Worm (Caenorhabditis elegans): ENCODE measurements around the gene ttbk-8.2.

ttbk-8.2 gene

DNA sequence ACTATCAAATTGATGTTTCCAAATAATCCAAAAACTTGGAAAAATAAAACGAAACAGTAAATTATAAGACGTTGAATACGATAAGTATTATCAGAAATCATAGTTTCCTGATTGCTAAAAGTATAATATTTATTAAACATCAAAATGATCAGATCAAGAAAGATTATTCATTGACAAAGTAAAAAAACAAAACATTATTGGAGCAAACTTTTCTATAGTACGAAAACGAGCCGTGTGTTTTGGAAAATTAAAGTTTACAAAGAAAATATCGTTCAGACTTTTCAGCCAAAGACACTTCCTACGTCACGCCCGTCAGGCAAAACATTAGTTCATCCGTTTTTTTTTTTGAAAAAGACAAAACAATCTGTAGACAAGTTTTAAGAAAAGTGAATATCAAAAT lies 8.0 kb upstream of the ttbk-8.2 start, which contains the start of gene srsx-15:
Gene srsx-15 (minus strand): TSS at position 101 of the 400 bp plus-strand sequence.
- no peak for TF ChIP-seq flt-1 (GFP tag; IDR thresholded peaks at IDR 0.05)
- no peak for TF ChIP-seq ztf-29 (GFP tag; IDR thresholded peaks at IDR 0.05)
- no peak for TF ChIP-seq cog-1 (tag; optimal IDR thresholded peaks at IDR 0.05)
- TF ChIP-seq ref-1 (GFP tag; conservative IDR thresholded peaks at IDR 0.05): no peak

DNA sequence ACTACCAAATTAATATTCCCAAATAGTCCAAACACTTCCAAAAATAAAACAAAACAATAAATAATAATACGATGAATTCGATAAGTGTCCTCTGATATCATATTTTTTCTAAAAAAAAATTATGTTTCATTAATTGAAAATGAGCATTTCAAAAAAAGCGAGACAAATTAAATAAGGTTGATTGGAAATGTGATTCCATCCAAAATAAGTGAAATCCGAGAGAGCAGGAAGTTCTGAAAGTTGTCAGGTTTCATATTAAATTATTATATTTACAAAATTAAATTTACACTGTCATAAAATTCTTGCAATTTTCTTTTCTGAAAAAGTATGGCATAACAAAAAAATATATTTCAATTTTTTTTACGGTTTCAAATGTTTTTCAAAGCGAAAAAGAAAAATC lies 4.7 kb upstream of the ttbk-8.2 start, which contains the start of gene srsx-14:
Gene srsx-14 (minus strand): TSS at position 101 of the 400 bp plus-strand sequence.
- no peak for TF ChIP-seq klf-2 (GFP tag; conservative IDR thresholded peaks at IDR 0.05)
- TF ChIP-seq flt-1 (GFP tag; IDR thresholded peaks at IDR 0.05): no peak
- no peak for TF ChIP-seq T22C8.4 (GFP tag; IDR thresholded peaks at IDR 0.05)
- no peak for TF ChIP-seq ztf-23 (GFP tag; IDR thresholded peaks at IDR 0.05)
- TF ChIP-seq cog-1 (tag; optimal IDR thresholded peaks at IDR 0.05): no peak
- TF ChIP-seq ref-1 (GFP tag; conservative IDR thresholded peaks at IDR 0.05): no peak
- no peak for TF ChIP-seq ztf-29 (GFP tag; IDR thresholded peaks at IDR 0.05)
- no peak for TF ChIP-seq med-1 (GFP tag; optimal IDR thresholded peaks at IDR 0.05; ENCODE audit: insufficient read depth)
- no peak for TF ChIP-seq tab-1 (GFP tag; IDR thresholded peaks at IDR 0.05)

- no peak for TF ChIP-seq tab-1 (GFP tag; IDR thresholded peaks at IDR 0.05)
- no peak for TF ChIP-seq ztf-23 (GFP tag; IDR thresholded peaks at IDR 0.05)
Observed at ce11 chrIV:5630156-5630555, 1.6 kb upstream of the ttbk-8.2 start, which contains the start of gene srd-12. srd-12 (minus strand) TSS chrIV:5630256.

DNA sequence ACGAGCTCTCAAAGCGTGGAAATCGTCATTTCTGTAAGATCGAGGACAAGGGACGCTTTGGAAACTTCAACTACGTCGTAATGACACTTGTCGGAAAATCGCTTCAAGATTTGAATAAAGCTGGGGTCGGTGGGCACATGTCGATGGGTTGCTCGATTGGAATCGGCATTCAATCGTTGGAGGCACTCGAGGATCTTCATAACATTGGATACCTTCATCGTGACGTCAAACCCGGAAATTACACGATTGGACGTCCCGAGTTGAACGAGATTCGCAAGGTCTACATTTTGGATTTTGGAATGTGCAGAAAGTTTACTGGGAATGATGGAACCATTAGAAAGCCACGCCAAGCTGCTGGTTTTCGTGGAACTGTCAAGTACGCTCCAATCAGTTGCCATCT lies 808 bp downstream of the ttbk-8.2 start:
- TF ChIP-seq ztf-29 (GFP tag; IDR thresholded peaks at IDR 0.05) (no peak), cog-1 (tag; optimal IDR thresholded peaks at IDR 0.05) (no peak), med-1 (GFP tag; optimal IDR thresholded peaks at IDR 0.05; ENCODE audit: insufficient read depth) (no peak), T22C8.4 (GFP tag; IDR thresholded peaks at IDR 0.05) (no peak)

ce11 chrIV:5635551-5635950 lies 3.8 kb downstream of the ttbk-8.2 start, which contains the start of gene srd-13:
srd-13 (minus strand) TSS chrIV:5635651.
- TF ChIP-seq flt-1 (GFP tag; IDR thresholded peaks at IDR 0.05) (no peak), ref-1 (GFP tag; conservative IDR thresholded peaks at IDR 0.05) (no peak), med-1 (GFP tag; optimal IDR thresholded peaks at IDR 0.05; ENCODE audit: insufficient read depth) (no peak), cog-1 (tag; optimal IDR thresholded peaks at IDR 0.05) (no peak), ztf-29 (GFP tag; IDR thresholded peaks at IDR 0.05) (no peak), ztf-23 (GFP tag; IDR thresholded peaks at IDR 0.05) (no peak)

ce11 chrIV:5645514-5646052 lies 13.9 kb downstream of the ttbk-8.2 start, which contains the start of the genes srd-8 and B0547.2:
srd-8 (minus strand) TSS chrIV:5645614.
B0547.2 (plus strand) TSS chrIV:5646002.
- TF ChIP-seq ref-1 (GFP tag; conservative IDR thresholded peaks at IDR 0.05) (no peak), klf-2 (GFP tag; conservative IDR thresholded peaks at IDR 0.05) (no peak), med-1 (GFP tag; optimal IDR thresholded peaks at IDR 0.05; ENCODE audit: insufficient read depth) (no peak), T22C8.4 (GFP tag; IDR thresholded peaks at IDR 0.05) (no peak), ztf-23 (GFP tag; IDR thresholded peaks at IDR 0.05) (no peak), ztf-29 (GFP tag; IDR thresholded peaks at IDR 0.05) (no peak), tab-1 (GFP tag; IDR thresholded peaks at IDR 0.05) (no peak), cog-1 (tag; optimal IDR thresholded peaks at IDR 0.05) (no peak), flt-1 (GFP tag; IDR thresholded peaks at IDR 0.05) (no peak)

ce11 chrIV:5649073-5649583 lies 17.4 kb downstream of the ttbk-8.2 start, which contains the start of gene csn-5:
csn-5 (plus strand) TSS chrIV:5649533.
- TF ChIP-seq ztf-23 (GFP tag; IDR thresholded peaks at IDR 0.05) (no peak), ztf-29 (GFP tag; IDR thresholded peaks at IDR 0.05) (no peak), klf-2 (GFP tag; conservative IDR thresholded peaks at IDR 0.05) (no peak), med-1 (GFP tag; optimal IDR thresholded peaks at IDR 0.05; ENCODE audit: insufficient read depth) (no peak)

DNA sequence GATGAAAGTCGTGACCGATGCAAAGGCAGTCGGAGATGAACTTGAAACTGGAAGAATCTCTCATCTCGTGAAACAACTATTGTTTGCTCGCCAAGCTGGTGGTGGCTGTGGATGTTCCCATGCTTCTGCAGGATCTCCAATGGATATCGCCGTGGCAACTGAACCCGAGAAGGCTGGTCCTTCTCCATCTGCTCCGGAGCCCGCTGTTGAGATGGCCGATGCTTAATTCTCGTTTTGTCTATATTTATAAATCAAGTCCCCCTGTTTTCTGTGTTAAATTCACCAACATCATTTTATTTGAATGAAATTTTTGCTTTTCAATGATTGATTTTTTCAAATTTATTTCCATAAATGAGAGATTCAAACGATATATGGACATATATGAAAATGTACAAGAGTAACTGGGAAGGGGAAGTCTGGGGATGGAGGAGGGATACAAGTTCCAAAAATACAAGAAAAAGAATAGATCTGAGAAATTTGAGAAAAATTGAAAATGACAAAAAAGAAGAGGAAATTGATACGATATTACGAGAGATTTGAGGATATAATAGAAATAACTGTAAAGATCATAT lies 19.1 kb downstream of the ttbk-8.2 start:
- TF ChIP-seq tab-1 (GFP tag; IDR thresholded peaks at IDR 0.05): no peak
- no peak for TF ChIP-seq med-1 (GFP tag; optimal IDR thresholded peaks at IDR 0.05; ENCODE audit: insufficient read depth)
- TF ChIP-seq flt-1 (GFP tag; IDR thresholded peaks at IDR 0.05): no peak
- TF ChIP-seq ztf-29 (GFP tag; IDR thresholded peaks at IDR 0.05): no peak
- no peak for TF ChIP-seq ztf-23 (GFP tag; IDR thresholded peaks at IDR 0.05)
- no peak for TF ChIP-seq cog-1 (tag; optimal IDR thresholded peaks at IDR 0.05)
- TF ChIP-seq ref-1 (GFP tag; conservative IDR thresholded peaks at IDR 0.05): no peak
- no peak for TF ChIP-seq T22C8.4 (GFP tag; IDR thresholded peaks at IDR 0.05)

- TF ChIP-seq ref-1 (GFP tag; conservative IDR thresholded peaks at IDR 0.05) (no peak), tab-1 (GFP tag; IDR thresholded peaks at IDR 0.05) (no peak), cog-1 (tag; optimal IDR thresholded peaks at IDR 0.05) (no peak), ztf-23 (GFP tag; IDR thresholded peaks at IDR 0.05) (no peak), ztf-29 (GFP tag; IDR thresholded peaks at IDR 0.05) (no peak), flt-1 (GFP tag; IDR thresholded peaks at IDR 0.05) (no peak), T22C8.4 (GFP tag; IDR thresholded peaks at IDR 0.05) (no peak), med-1 (GFP tag; optimal IDR thresholded peaks at IDR 0.05; ENCODE audit: insufficient read depth) (no peak), klf-2 (GFP tag; conservative IDR thresholded peaks at IDR 0.05) (no peak)
Observed at ce11 chrIV:5652811-5653483, 21.2 kb downstream of the ttbk-8.2 start.

- no peak for TF ChIP-seq cog-1 (tag; optimal IDR thresholded peaks at IDR 0.05)
- TF ChIP-seq T22C8.4 (GFP tag; IDR thresholded peaks at IDR 0.05): no peak
- no peak for TF ChIP-seq ztf-23 (GFP tag; IDR thresholded peaks at IDR 0.05)
- TF ChIP-seq flt-1 (GFP tag; IDR thresholded peaks at IDR 0.05): no peak
- no peak for TF ChIP-seq tab-1 (GFP tag; IDR thresholded peaks at IDR 0.05)
- TF ChIP-seq klf-2 (GFP tag; conservative IDR thresholded peaks at IDR 0.05): no peak
- no peak for TF ChIP-seq ref-1 (GFP tag; conservative IDR thresholded peaks at IDR 0.05)
- TF ChIP-seq med-1 (GFP tag; optimal IDR thresholded peaks at IDR 0.05; ENCODE audit: insufficient read depth): no peak
- no peak for TF ChIP-seq ztf-29 (GFP tag; IDR thresholded peaks at IDR 0.05)
Observed at ce11 chrIV:5653649-5654048, 21.9 kb downstream of the ttbk-8.2 start, which contains the start of gene clec-178. clec-178 (plus strand) TSS chrIV:5653949.

Data from whole organism, midembryonic.